Worm (Caenorhabditis elegans) whole organism, L3 larva: Measurements from ENCODE around the gene ugt-52.

ENCODE experiments used
- nfya-1 ChIP-seq: sonication (generic microtip); optimal IDR thresholded peaks from 2 replicates; lab custom pipeline; 2017; ENCODE audit warnings: missing genetic modification characterization, mild to moderate bottlenecking, missing compliant biosample characterization, antibody characterized with exemption, moderate library complexity; ENCODE audit not compliant: insufficient read depth
- unc-39 ChIP-seq: sonication (generic microtip); optimal IDR thresholded peaks from 4 replicates; lab custom pipeline; 2017; ENCODE audit warnings: missing biosample characterization, missing genetic modification characterization

- TF ChIP-seq nfya-1 (tag; lab: Kevin White, UChicago) (no peak), unc-39 (tag; lab: Kevin White, UChicago) (no peak)
These were observed 15.9 kb upstream of the ugt-52 start for ce11 chrIV:762486-763376.
